Fruit fly (Drosophila melanogaster) whole organism, prepupa: ENCODE results near the gene CG33346.
A peak's percentile ranks its signal among the peaks of the same experiment; 100 is the strongest.

Source experiments
- Blimp-1 ChIP-seq: fragments of 200-800 bp; sonication (Bioruptor generic); optimal IDR thresholded peaks from 3 replicates; lab custom pipeline; 2017; ENCODE audit warnings: missing biosample characterization, missing genetic modification characterization, mild to moderate bottlenecking, moderate library complexity, missing genetic modification reagents
- CG10631 ChIP-seq: fragments of 200-800 bp; sonication (Bioruptor generic); optimal IDR thresholded peaks from 2 replicates; lab custom pipeline; 2016; ENCODE audit warnings: missing biosample characterization, missing genetic modification characterization
- CG1621 ChIP-seq: fragments of 200-800 bp; sonication (Bioruptor generic); optimal IDR thresholded peaks from 3 replicates; lab custom pipeline; 2018; ENCODE audit warnings: missing biosample characterization, mild to moderate bottlenecking, missing genetic modification characterization
- CG16779 ChIP-seq: fragments of 200-800 bp; sonication (Bioruptor generic); optimal IDR thresholded peaks from 3 replicates; lab custom pipeline; 2017; ENCODE audit warnings: missing biosample characterization, mild to moderate bottlenecking, missing genetic modification characterization
- CG3032 ChIP-seq: fragments of 200-800 bp; optimal IDR thresholded peaks from 2 replicates; lab custom pipeline; 2019; ENCODE audit warnings: missing biosample characterization, mild to moderate bottlenecking, missing genetic modification characterization, moderate library complexity
- CG6276 ChIP-seq: fragments of 200-800 bp; sonication (Bioruptor generic); optimal IDR thresholded peaks from 2 replicates; lab custom pipeline; 2017; ENCODE audit warnings: missing biosample characterization, mild to moderate bottlenecking, missing genetic modification characterization
- CG6808 ChIP-seq: fragments of 200-800 bp; sonication (Bioruptor generic); optimal IDR thresholded peaks from 3 replicates; lab custom pipeline; 2017; ENCODE audit warnings: missing biosample characterization, missing genetic modification characterization, mild to moderate bottlenecking, moderate library complexity, missing genetic modification reagents
- CG6854 ChIP-seq: fragments of 200-800 bp; sonication (Bioruptor generic); optimal IDR thresholded peaks from 2 replicates; lab custom pipeline; 2017; ENCODE audit warnings: missing biosample characterization, mild to moderate bottlenecking, missing genetic modification characterization
- CG7368 ChIP-seq: fragments of 200-800 bp; sonication (Bioruptor generic); optimal IDR thresholded peaks from 3 replicates; lab custom pipeline; 2016; ENCODE audit warnings: missing biosample characterization, missing genetic modification characterization
- CG8119 ChIP-seq: fragments of 200-800 bp; sonication (Bioruptor generic); IDR thresholded peaks from 3 replicates; pipeline ENCODE4 v1.3.6; 2022; ENCODE audit warnings: missing biosample characterization, missing genetic modification characterization
- CG8319 ChIP-seq: fragments of 200-800 bp; sonication (Bioruptor generic); optimal IDR thresholded peaks from 3 replicates; lab custom pipeline; 2016; ENCODE audit warnings: missing biosample characterization, missing genetic modification characterization
- CG8632 ChIP-seq: fragments of 200-800 bp; sonication (Bioruptor generic); optimal IDR thresholded peaks from 3 replicates; lab custom pipeline; 2016; ENCODE audit warnings: missing biosample characterization, missing genetic modification characterization
- CG9139 ChIP-seq: fragments of 200-800 bp; sonication (Bioruptor generic); optimal IDR thresholded peaks from 3 replicates; lab custom pipeline; 2017; ENCODE audit warnings: missing biosample characterization, mild to moderate bottlenecking, missing genetic modification characterization
- Eip78C ChIP-seq: fragments of 200-800 bp; sonication (Bioruptor generic); peaks from one replicate; lab custom pipeline; 2016; ENCODE audit warnings: missing biosample characterization, missing genetic modification characterization
- Ets21C ChIP-seq: fragments of 200-800 bp; sonication (Bioruptor generic); optimal IDR thresholded peaks from 3 replicates; lab custom pipeline; 2016; ENCODE audit warnings: missing biosample characterization, missing genetic modification characterization
- Gug ChIP-seq: fragments of 200-800 bp; sonication (Bioruptor generic); IDR thresholded peaks from 2 replicates; pipeline ENCODE4 v1.3.6; 2022; ENCODE audit warnings: missing biosample characterization, missing genetic modification characterization
- Hr38 ChIP-seq: sonication (Bioruptor generic); optimal IDR thresholded peaks from 2 replicates; lab custom pipeline; 2016; ENCODE audit warnings: missing biosample characterization, missing genetic modification characterization
- Hr4 ChIP-seq: fragments of 200-800 bp; sonication (Bioruptor generic); optimal IDR thresholded peaks from 3 replicates; lab custom pipeline; 2016; ENCODE audit warnings: missing biosample characterization, missing genetic modification characterization
- Lpt ChIP-seq: fragments of 200-800 bp; sonication (Bioruptor generic); optimal IDR thresholded peaks from 3 replicates; lab custom pipeline; 2016; ENCODE audit warnings: missing biosample characterization, missing genetic modification characterization
- OdsH ChIP-seq: fragments of 200-800 bp; sonication (Bioruptor generic); optimal IDR thresholded peaks from 3 replicates; lab custom pipeline; 2016; ENCODE audit warnings: missing biosample characterization, missing genetic modification characterization
- Smox ChIP-seq: fragments of 200-800 bp; sonication (Bioruptor generic); optimal IDR thresholded peaks from 3 replicates; lab custom pipeline; 2016; ENCODE audit warnings: missing biosample characterization, missing genetic modification characterization
- achi ChIP-seq: fragments of 200-800 bp; sonication (Bioruptor generic); optimal IDR thresholded peaks from 3 replicates; lab custom pipeline; 2016; ENCODE audit warnings: missing biosample characterization, missing genetic modification characterization
- acj6 ChIP-seq: fragments of 200-800 bp; sonication (Bioruptor generic); optimal IDR thresholded peaks from 3 replicates; lab custom pipeline; 2016; ENCODE audit warnings: missing biosample characterization, missing genetic modification characterization
- dsx ChIP-seq: fragments of 200-800 bp; optimal IDR thresholded peaks from 3 replicates; lab custom pipeline; 2019; ENCODE audit warnings: missing biosample characterization, mild to moderate bottlenecking, missing genetic modification characterization, moderate library complexity; ENCODE audit not compliant: poor library complexity, severe bottlenecking
- eg ChIP-seq: fragments of 200-800 bp; sonication (Bioruptor generic); IDR thresholded peaks from 3 replicates; pipeline ENCODE4 v1.3.6; 2022; ENCODE audit warnings: missing biosample characterization, missing genetic modification characterization
- esn ChIP-seq: fragments of 200-800 bp; sonication (Bioruptor generic); optimal IDR thresholded peaks from 2 replicates; lab custom pipeline; 2016; ENCODE audit warnings: missing biosample characterization, mild to moderate bottlenecking, missing genetic modification characterization, moderate library complexity
- fd59A ChIP-seq: fragments of 200-800 bp; sonication (Bioruptor generic); optimal IDR thresholded peaks from 2 replicates; lab custom pipeline; 2017; ENCODE audit warnings: missing biosample characterization, mild to moderate bottlenecking, missing genetic modification characterization, missing genetic modification reagents
- fd85E ChIP-seq: fragments of 200-800 bp; sonication (Bioruptor generic); optimal IDR thresholded peaks from 3 replicates; lab custom pipeline; 2016; ENCODE audit warnings: missing biosample characterization, missing genetic modification characterization
- fkh ChIP-seq: fragments of 200-800 bp; sonication (Bioruptor generic); optimal IDR thresholded peaks from 3 replicates; lab custom pipeline; 2017; ENCODE audit warnings: missing biosample characterization, mild to moderate bottlenecking, missing genetic modification characterization, moderate library complexity
- lz ChIP-seq: fragments of 200-800 bp; sonication (Bioruptor generic); optimal IDR thresholded peaks from 3 replicates; lab custom pipeline; 2016; ENCODE audit warnings: missing biosample characterization, missing genetic modification characterization
- net ChIP-seq: fragments of 200-800 bp; sonication (Bioruptor generic); optimal IDR thresholded peaks from 3 replicates; lab custom pipeline; 2016; ENCODE audit warnings: missing biosample characterization, missing genetic modification characterization
- salr ChIP-seq, 2 experiments: fragments of 200-800 bp; sonication (Bioruptor generic); optimal IDR thresholded peaks; 3 replicates each; lab custom pipeline; 2016 to 2018; ENCODE audit warnings: missing biosample characterization in 2 of 2, missing genetic modification characterization in 2 of 2, mild to moderate bottlenecking in 1 of 2
- svp ChIP-seq: fragments of 200-800 bp; sonication (Bioruptor generic); peaks from one replicate; lab custom pipeline; 2016; ENCODE audit warnings: missing biosample characterization, missing genetic modification characterization
- vri ChIP-seq: fragments of 200-800 bp; sonication (Bioruptor generic); optimal IDR thresholded peaks from 3 replicates; lab custom pipeline; 2016; ENCODE audit warnings: missing biosample characterization, mild to moderate bottlenecking, missing genetic modification characterization

Gene CG33346

dm6 chr3R:28634981-28635930 is 33.8 kb upstream of the CG33346 start, which contains the start of gene CG10011 (continued):
- TF ChIP-seq CG8319 (GFP tag; lab: Kevin White, UChicago) (no peak), svp (GFP tag; lab: Kevin White, UChicago) (peak; percentile 51), eg (GFP tag; lab: Robert Waterston, UW) (0 out of 3 replicates have a peak, but pooled peaks have one; percentile 25), lz (GFP tag; lab: Kevin White, UChicago) (peak; percentile 2), Blimp-1 (GFP tag; lab: Kevin White, UChicago) (peak; percentile 5), Smox (GFP tag; lab: Kevin White, UChicago) (no peak), Gug (GFP tag; lab: Robert Waterston, UW) (no peak), esn (GFP tag; lab: Kevin White, UChicago) (peak; percentile 37), Ets21C (no peak), Hr38 (GFP tag; lab: Kevin White, UChicago) (no peak)

- no peak for TF ChIP-seq CG16779 (tag; lab: Kevin White, UChicago)
- TF ChIP-seq CG8119, result no peak
- no peak for TF ChIP-seq OdsH (GFP tag; lab: Kevin White, UChicago)
- TF ChIP-seq fd85E (GFP tag; lab: Kevin White, UChicago), result no peak
These were observed 32.9 kb upstream of the CG33346 start, which contains the start of gene CG9988 for dm6 chr3R:28636111-28636510. Gene CG9988, plus strand, starts transcription at chr3R:28636411.

- TF ChIP-seq Lpt, result no peak
- peak; percentile 10 for TF ChIP-seq svp (GFP tag; lab: Kevin White, UChicago)
These were observed 26.2 kb upstream of the CG33346 start, which contains the start of gene CG14062 for dm6 chr3R:28642791-28643190. Gene CG14062, minus strand, starts transcription at chr3R:28642891.

- no peak for TF ChIP-seq dsx (GFP tag; lab: Kevin White, UChicago)
- TF ChIP-seq OdsH (GFP tag; lab: Kevin White, UChicago), result no peak
- TF ChIP-seq vri, result no peak
- TF ChIP-seq net (GFP tag; lab: Kevin White, UChicago), result no peak
- no peak for TF ChIP-seq esn (GFP tag; lab: Kevin White, UChicago)
- no peak for TF ChIP-seq Hr4
- no peak for TF ChIP-seq CG6854 (GFP tag; lab: Kevin White, UChicago)
- no peak for TF ChIP-seq Hr38 (GFP tag; lab: Kevin White, UChicago)
- TF ChIP-seq acj6 (GFP tag; lab: Kevin White, UChicago), result no peak
- TF ChIP-seq fkh (GFP tag; lab: Kevin White, UChicago), result no peak
- no peak for TF ChIP-seq CG10631 (GFP tag; lab: Kevin White, UChicago)
- no peak for TF ChIP-seq CG6276
- TF ChIP-seq eg (GFP tag; lab: Robert Waterston, UW), result no peak
- TF ChIP-seq CG6808 (GFP tag; lab: Kevin White, UChicago), result no peak
These were observed 18.7 kb upstream of the CG33346 start, which contains the start of gene CG31050 for dm6 chr3R:28650380-28650779. Gene CG31050, minus strand, starts transcription at chr3R:28650480.

DNA sequence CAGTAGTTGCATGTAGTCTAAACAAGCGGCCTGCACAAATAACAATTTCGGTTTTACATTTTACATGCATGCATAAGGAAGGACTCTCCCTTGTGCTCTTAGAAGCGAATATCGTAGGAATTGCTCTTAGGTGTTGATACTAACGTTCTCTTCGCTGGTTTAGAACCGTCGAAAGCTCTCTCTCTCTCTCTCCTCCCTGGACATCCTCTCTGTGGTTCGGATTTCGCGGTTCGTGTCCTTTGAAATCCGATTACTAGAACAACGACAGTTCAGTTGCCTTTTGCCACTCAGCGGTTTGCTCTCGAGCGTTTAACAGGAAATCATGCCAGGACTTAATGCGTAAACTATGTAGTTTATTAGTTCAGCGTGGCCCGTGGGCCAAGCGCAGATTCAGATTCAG is 14.4 kb upstream of the CG33346 start:
- TF ChIP-seq CG6276 (no peak), svp (GFP tag; lab: Kevin White, UChicago) (no peak), eg (GFP tag; lab: Robert Waterston, UW) (no peak), fd59A (GFP tag; lab: Kevin White, UChicago) (no peak), OdsH (GFP tag; lab: Kevin White, UChicago) (no peak), achi (GFP tag; lab: Kevin White, UChicago) (no peak), CG1621 (tag; lab: Kevin White, UChicago) (no peak), CG16779 (tag; lab: Kevin White, UChicago) (no peak), Blimp-1 (GFP tag; lab: Kevin White, UChicago) (no peak), CG3032 (tag; lab: Kevin White, UChicago) (no peak), salr (GFP tag; optimal IDR thresholded peaks at IDR 0.05; lab: Kevin White, UChicago) (no peak), fd85E (GFP tag; lab: Kevin White, UChicago) (no peak), CG6808 (GFP tag; lab: Kevin White, UChicago) (no peak), CG9139 (GFP tag; lab: Kevin White, UChicago) (no peak), net (GFP tag; lab: Kevin White, UChicago) (no peak), CG8632 (no peak), Smox (GFP tag; lab: Kevin White, UChicago) (no peak), Eip78C (GFP tag; lab: Kevin White, UChicago) (no peak), Hr38 (GFP tag; lab: Kevin White, UChicago) (no peak), CG7368 (no peak)
- TF ChIP-seq, all 60 proteins: peak for 0
